Worm (Caenorhabditis elegans) whole organism, L4 larva: Measurements from ENCODE around the gene T15B12.2.

ENCODE experiments used
- D1046.2 ChIP-seq: fragments of 200-800 bp; sonication (Bioruptor generic); IDR thresholded peaks from 2 replicates; pipeline ENCODE4 v1.3.6; 2022; ENCODE audit warnings: missing genetic modification characterization, missing compliant biosample characterization
- F10B5.3 ChIP-seq: sonication (generic microtip); optimal IDR thresholded peaks from 2 replicates; lab custom pipeline; 2016; ENCODE audit warnings: mild to moderate bottlenecking, missing genetic modification characterization, missing compliant biosample characterization
- R02D3.7 ChIP-seq: fragments of 150-350 bp; sonication (generic microtip); optimal IDR thresholded peaks from 3 replicates; lab custom pipeline; 2014; ENCODE audit warnings: missing biosample characterization, missing genetic modification characterization
- T26A8.4 ChIP-seq: fragments of 200-800 bp; sonication (Bioruptor generic); IDR thresholded peaks from 2 replicates; pipeline ENCODE4 v1.3.6; 2022; ENCODE audit warnings: missing genetic modification characterization, missing compliant biosample characterization
- Y5F2A.4 ChIP-seq: fragments of 200-800 bp; sonication (Bioruptor generic); optimal IDR thresholded peaks from 2 replicates; lab custom pipeline; 2018; ENCODE audit warnings: mild to moderate bottlenecking, missing genetic modification characterization, missing compliant biosample characterization
- Y75B8A.6 ChIP-seq: fragments of 200-800 bp; sonication (Bioruptor generic); IDR thresholded peaks from 2 replicates; pipeline ENCODE4 v1.3.6; 2022; ENCODE audit warnings: missing genetic modification reagents, missing genetic modification characterization, missing compliant biosample characterization
- ZK546.5 ChIP-seq, 2 experiments: sonication (generic microtip); optimal IDR thresholded peaks; 2 replicates each; lab custom pipeline; 2017; ENCODE audit warnings: missing biosample characterization in 2 of 2, missing genetic modification characterization in 2 of 2
- aha-1 ChIP-seq: fragments of 150-350 bp; peaks from one replicate; lab custom pipeline; 2014; ENCODE audit warnings: missing biosample characterization, missing genetic modification characterization
- aly-2 ChIP-seq: sonication (generic microtip); optimal IDR thresholded peaks from 2 replicates; lab custom pipeline; 2018; ENCODE audit warnings: missing biosample characterization, missing genetic modification characterization
- ama-1 ChIP-seq: fragments of 150-350 bp; optimal IDR thresholded peaks from 2 replicates; lab custom pipeline; 2014; ENCODE audit warnings: inconsistent platforms, mixed read lengths
- arid-1 ChIP-seq: fragments of 200-800 bp; sonication (Bioruptor generic); conservative IDR thresholded peaks from 2 replicates; pipeline ENCODE4 v1.3.6; 2022; ENCODE audit warnings: missing genetic modification reagents, missing genetic modification characterization, missing compliant biosample characterization
- ceh-20 ChIP-seq: fragments of 200-800 bp; sonication (Bioruptor generic); IDR thresholded peaks from 2 replicates; pipeline ENCODE4 v1.3.6; 2022; ENCODE audit warnings: missing genetic modification reagents, missing genetic modification characterization, missing compliant biosample characterization
- ceh-28 ChIP-seq: fragments of 150-350 bp; optimal IDR thresholded peaks from 2 replicates; lab custom pipeline; 2014; ENCODE audit warnings: missing biosample characterization, missing genetic modification reagents, missing genetic modification characterization
- ceh-82 ChIP-seq: sonication (generic microtip); optimal IDR thresholded peaks from 2 replicates; lab custom pipeline; 2017; ENCODE audit warnings: missing biosample characterization, missing genetic modification characterization
- daf-16 ChIP-seq, 3 experiments: sonication (generic microtip); optimal IDR thresholded peaks; 2 replicates each; lab custom pipeline; 2016 to 2017; ENCODE audit warnings: missing genetic modification characterization in 3 of 3, missing genetic modification reagents in 3 of 3, mild to moderate bottlenecking in 2 of 3, missing compliant biosample characterization in 2 of 3, missing biosample characterization in 1 of 3, moderate library complexity in 1 of 3
- daf-19 ChIP-seq: fragments of 200-800 bp; sonication (Bioruptor generic); conservative IDR thresholded peaks from 2 replicates; pipeline ENCODE4 v1.3.6; 2022; ENCODE audit warnings: missing genetic modification characterization, missing compliant biosample characterization
- dmd-6 ChIP-seq: fragments of 200-800 bp; sonication (Bioruptor generic); IDR thresholded peaks from 2 replicates; pipeline ENCODE4 v1.3.6; 2022; ENCODE audit warnings: missing genetic modification reagents, missing genetic modification characterization, missing compliant biosample characterization
- duxl-1 ChIP-seq: sonication (generic microtip); optimal IDR thresholded peaks from 2 replicates; lab custom pipeline; 2016; ENCODE audit warnings: mild to moderate bottlenecking, missing genetic modification characterization, moderate library complexity, missing compliant biosample characterization; ENCODE audit not compliant: poor library complexity
- fos-1 ChIP-seq: fragments of 150-350 bp; optimal IDR thresholded peaks from 2 replicates; lab custom pipeline; 2014; ENCODE audit warnings: missing biosample characterization, missing genetic modification characterization
- hlh-11 ChIP-seq: fragments of 200-800 bp; sonication (Bioruptor generic); optimal IDR thresholded peaks from 2 replicates; lab custom pipeline; 2018; ENCODE audit warnings: mild to moderate bottlenecking, missing genetic modification characterization, missing compliant biosample characterization
- hlh-30 ChIP-seq: sonication (generic microtip); optimal IDR thresholded peaks from 2 replicates; lab custom pipeline; 2017; ENCODE audit warnings: antibody characterized with exemption, mild to moderate bottlenecking, missing genetic modification characterization, missing compliant biosample characterization; ENCODE audit not compliant: insufficient read depth
- lin-13 ChIP-seq: fragments of 150-350 bp; optimal IDR thresholded peaks from 2 replicates; lab custom pipeline; 2014; ENCODE audit warnings: missing biosample characterization, missing genetic modification reagents, missing genetic modification characterization
- lsy-2 ChIP-seq, 2 experiments: fragments of 150-350 bp in 1 of 2; sonication (generic microtip) in 1 of 2; optimal IDR thresholded peaks; 2 replicates each; lab custom pipeline; 2014 to 2017; ENCODE audit warnings: missing biosample characterization in 2 of 2, missing genetic modification characterization in 2 of 2
- mes-2 ChIP-seq: sonication (generic microtip); optimal IDR thresholded peaks from 2 replicates; lab custom pipeline; 2016; ENCODE audit warnings: missing genotype, mild to moderate bottlenecking, missing genetic modification characterization, missing compliant biosample characterization; ENCODE audit not compliant: poor library complexity, severe bottlenecking
- mxl-3 ChIP-seq: fragments of 200-800 bp; sonication (Bioruptor generic); optimal IDR thresholded peaks from 2 replicates; lab custom pipeline; 2018; ENCODE audit warnings: mild to moderate bottlenecking, missing genetic modification characterization, missing compliant biosample characterization
- nhr-102 ChIP-seq: sonication (generic microtip); optimal IDR thresholded peaks from 2 replicates; lab custom pipeline; 2016; ENCODE audit warnings: mild to moderate bottlenecking, missing genetic modification characterization, moderate library complexity, missing compliant biosample characterization
- nhr-11 ChIP-seq: fragments of 150-350 bp; optimal IDR thresholded peaks from 2 replicates; lab custom pipeline; 2014; ENCODE audit warnings: missing biosample characterization, missing genetic modification characterization
- nhr-28 ChIP-seq: fragments of 150-350 bp; optimal IDR thresholded peaks from 2 replicates; lab custom pipeline; 2014; ENCODE audit warnings: missing biosample characterization, missing genetic modification characterization
- php-3 ChIP-seq: fragments of 200-800 bp; sonication (Bioruptor generic); IDR thresholded peaks from 2 replicates; pipeline ENCODE4 v1.3.6; 2022; ENCODE audit warnings: missing genetic modification reagents, missing genetic modification characterization, missing compliant biosample characterization
- pqm-1 ChIP-seq: sonication (generic microtip); optimal IDR thresholded peaks from 2 replicates; lab custom pipeline; 2017; ENCODE audit warnings: missing biosample characterization, missing genetic modification characterization
- saeg-2 ChIP-seq: fragments of 200-800 bp; sonication (Bioruptor generic); IDR thresholded peaks from 2 replicates; pipeline ENCODE4 v1.3.6; 2022; ENCODE audit warnings: missing genetic modification reagents, missing genetic modification characterization, missing compliant biosample characterization
- unc-62 ChIP-seq, 3 experiments: fragments of 150-350 bp in 1 of 3; sonication (generic microtip); optimal IDR thresholded peaks in 2 of 3; peaks in 1 of 3; 1 replicate in 1 of 3; 2 replicates in 2 of 3; lab custom pipeline; 2014 to 2017; ENCODE audit warnings: missing biosample characterization in 3 of 3, missing genetic modification characterization in 3 of 3, missing genetic modification reagents in 3 of 3, missing genotype in 1 of 3
- zfp-2 ChIP-seq: sonication (generic microtip); optimal IDR thresholded peaks from 2 replicates; lab custom pipeline; 2016; ENCODE audit warnings: mild to moderate bottlenecking, missing genetic modification characterization, missing compliant biosample characterization
- zip-11 ChIP-seq: fragments of 200-800 bp; sonication (Bioruptor generic); IDR thresholded peaks from 2 replicates; pipeline ENCODE4 v1.3.6; 2022; ENCODE audit warnings: missing genetic modification characterization, missing compliant biosample characterization

T15B12.2 gene

DNA sequence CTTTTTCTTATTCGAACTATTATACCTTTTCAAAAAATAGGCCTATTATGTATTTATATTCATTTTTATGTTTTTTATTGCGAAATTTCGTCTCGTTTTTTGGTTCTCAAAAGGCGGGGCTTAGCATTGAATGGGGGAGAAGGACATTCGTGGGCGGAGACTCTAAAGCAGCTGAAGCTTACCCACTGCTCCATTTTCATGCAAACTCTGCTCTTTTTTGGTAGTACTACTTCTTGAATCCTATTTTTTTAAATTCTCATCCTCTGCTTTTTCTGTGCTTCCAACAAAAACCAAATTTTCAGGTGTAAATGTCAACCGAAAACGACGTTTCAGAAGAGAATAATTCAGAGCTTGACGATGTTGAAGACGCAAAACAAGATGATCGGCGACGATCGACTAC is 39.7 kb upstream of the T15B12.2 start, which contains the start of gene ZK121.2:
Gene ZK121.2 (plus strand): TSS at position 301 of the 400 bp plus-strand sequence.
- TF ChIP-seq F10B5.3 (tag; lab: Kevin White, UChicago) (no peak), ama-1 (lab: Kevin White, UChicago) (no peak), aha-1 (tag; lab: Kevin White, UChicago) (peak; percentile 23), R02D3.7 (tag; lab: Kevin White, UChicago) (no peak), zip-11 (GFP tag; lab: Robert Waterston, UW) (no peak), daf-19 (no peak), mxl-3 (GFP tag; lab: Kevin White, UChicago) (no peak), mes-2 (tag; lab: Kevin White, UChicago) (no peak), fos-1 (no peak)

DNA sequence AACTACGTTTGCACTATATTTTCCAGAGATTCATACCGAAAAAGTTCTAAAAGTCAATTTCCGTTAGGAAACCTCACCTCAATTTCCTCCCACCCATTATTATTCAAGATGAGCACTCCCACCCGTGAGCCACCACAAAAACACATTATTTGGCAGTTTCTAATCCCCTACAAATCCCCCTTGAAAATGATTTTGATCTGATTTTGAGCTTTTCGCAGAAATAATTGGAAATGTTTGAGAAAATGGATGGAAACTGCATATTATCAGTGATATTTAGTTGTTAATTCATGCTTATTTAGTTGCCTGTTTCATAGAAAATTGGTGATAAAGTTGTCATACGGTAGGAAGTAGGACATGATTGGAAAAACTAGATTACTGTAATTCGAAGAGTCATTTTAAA is 38.8 kb upstream of the T15B12.2 start:
- TF ChIP-seq unc-62 (GFP tag; optimal IDR thresholded peaks at IDR 0.05 in 1 of 2; lab: Kevin White, UChicago) (peak in 1 of 2 experiments; percentile 86), unc-62 (tag; optimal IDR thresholded peaks at IDR 0.05; lab: Kevin White, UChicago) (no peak), nhr-102 (no peak)

DNA sequence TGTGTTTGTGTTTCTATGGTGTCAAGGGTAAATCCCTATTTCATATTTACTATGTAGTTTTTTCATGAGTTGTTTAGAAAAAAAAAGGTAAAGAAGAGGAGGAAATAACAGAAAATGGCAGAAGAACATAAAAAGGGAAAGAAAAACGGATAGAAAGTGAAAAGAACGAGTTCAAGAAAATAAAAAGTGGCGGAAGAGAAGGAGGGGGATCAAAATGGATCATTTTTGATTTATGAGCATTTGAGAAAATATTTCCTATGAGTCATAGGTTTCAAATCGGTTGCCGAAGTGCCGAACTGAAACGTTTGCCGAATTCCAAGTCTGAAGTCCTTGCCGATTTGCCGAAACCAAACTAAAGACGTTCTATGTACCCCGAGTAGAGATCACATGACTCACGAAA is 37.1 kb upstream of the T15B12.2 start:
- no peak for TF ChIP-seq php-3
- TF ChIP-seq T26A8.4 (GFP tag; lab: Robert Waterston, UW): no peak
- TF ChIP-seq arid-1: no peak
- no peak for TF ChIP-seq aha-1 (tag; lab: Kevin White, UChicago)
- TF ChIP-seq duxl-1: no peak
- TF ChIP-seq aly-2: no peak
- no peak for TF ChIP-seq lin-13 (GFP tag; lab: Kevin White, UChicago)
- TF ChIP-seq D1046.2 (GFP tag; lab: Robert Waterston, UW): no peak

DNA sequence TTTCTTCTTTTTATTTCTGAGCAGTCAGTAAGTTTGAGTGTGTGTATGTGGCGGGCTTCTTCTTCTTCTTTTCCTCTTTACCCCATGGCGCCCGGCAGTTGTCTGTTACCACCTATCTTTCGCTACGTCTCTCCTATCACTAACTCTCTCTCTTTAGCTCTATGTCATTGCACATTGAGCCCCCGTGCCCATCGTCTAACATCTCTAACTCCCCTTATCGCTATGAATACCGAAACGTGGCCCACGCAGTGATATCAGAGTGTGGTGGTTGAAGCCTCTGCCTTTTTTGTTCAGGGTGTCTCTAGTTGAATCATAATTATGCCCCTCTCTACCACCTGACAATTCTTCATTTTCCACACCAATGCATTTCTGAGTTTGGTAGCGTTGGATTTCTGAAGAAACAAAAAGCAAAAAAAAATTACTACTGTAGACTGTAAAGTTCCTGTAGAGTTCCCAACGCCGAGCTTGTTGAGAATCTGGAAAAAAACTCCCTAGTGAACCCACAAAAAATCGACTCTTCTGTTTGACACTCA is 32.9 kb upstream of the T15B12.2 start:
- TF ChIP-seq ceh-28 (tag; lab: Kevin White, UChicago): no peak
- no peak for TF ChIP-seq daf-16 (GFP tag; optimal IDR thresholded peaks at IDR 0.05; lab: Kevin White, UChicago)
- TF ChIP-seq daf-16 (tag; optimal IDR thresholded peaks at IDR 0.05; lab: Kevin White, UChicago): peak; percentile 56
- TF ChIP-seq ceh-20 (GFP tag; lab: Robert Waterston, UW): no peak
- TF ChIP-seq php-3: no peak
- TF ChIP-seq pqm-1 (tag; lab: Kevin White, UChicago): peak; percentile 41
- TF ChIP-seq Y5F2A.4: no peak
- TF ChIP-seq ZK546.5 (tag; optimal IDR thresholded peaks at IDR 0.05; lab: Kevin White, UChicago): no peak
- TF ChIP-seq hlh-30 (tag; lab: Kevin White, UChicago): peak; percentile 40
- TF ChIP-seq unc-62 (GFP tag; optimal IDR thresholded peaks at IDR 0.05 in 1 of 2; lab: Kevin White, UChicago): peak in 1 of 2 experiments; percentile 99
- TF ChIP-seq unc-62 (tag; optimal IDR thresholded peaks at IDR 0.05; lab: Kevin White, UChicago): no peak
- no peak for TF ChIP-seq nhr-11 (tag; lab: Kevin White, UChicago)
- TF ChIP-seq saeg-2 (GFP tag; lab: Robert Waterston, UW): no peak
- no peak for TF ChIP-seq Y75B8A.6 (GFP tag; lab: Robert Waterston, UW)
- TF ChIP-seq hlh-11 (tag; lab: Kevin White, UChicago): peak; percentile 55
- no peak for TF ChIP-seq ceh-82
- TF ChIP-seq zfp-2 (tag; lab: Kevin White, UChicago): no peak
- TF ChIP-seq nhr-28: peak; percentile 31
- TF ChIP-seq aly-2: no peak
- TF ChIP-seq dmd-6: peak; percentile 15; the same call in 1 of the 2 replicates
- peak; percentile 57 for TF ChIP-seq mxl-3 (GFP tag; lab: Kevin White, UChicago)

DNA sequence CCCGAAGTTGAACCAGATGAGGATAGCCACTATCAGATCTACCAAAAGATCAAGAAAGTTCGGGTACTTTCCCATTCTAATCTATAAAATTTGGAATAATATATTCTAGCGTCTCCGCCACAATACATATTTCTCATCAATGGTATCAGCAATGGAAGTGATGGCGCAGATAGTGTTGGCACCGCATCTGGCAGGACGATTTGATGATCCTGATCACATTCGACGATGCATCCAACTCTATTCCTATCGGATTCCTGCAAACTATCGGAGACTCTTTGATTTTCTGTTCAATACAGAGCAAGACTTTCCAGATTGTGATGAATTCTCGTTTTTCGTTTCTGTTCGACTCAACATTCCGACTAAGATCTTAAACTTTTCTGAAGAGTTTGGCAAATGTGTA is 27.7 kb upstream of the T15B12.2 start:
- no peak for TF ChIP-seq lsy-2 (tag; optimal IDR thresholded peaks at IDR 0.05; lab: Kevin White, UChicago)
- TF ChIP-seq aha-1 (tag; lab: Kevin White, UChicago): peak; percentile 94
- TF ChIP-seq, all 104 proteins: peak for 1
